Worm (Caenorhabditis elegans): ENCODE results near the gene sinh-1.

- TF ChIP-seq nhr-12 (tag; optimal IDR thresholded peaks at IDR 0.05): no peak
- no peak for TF ChIP-seq unc-55 (GFP tag; optimal IDR thresholded peaks at IDR 0.05)
- no peak for TF ChIP-seq egl-27 (tag; optimal IDR thresholded peaks at IDR 0.05)
- no peak for TF ChIP-seq nhr-6 (tag; optimal IDR thresholded peaks at IDR 0.05)
- TF ChIP-seq ceh-82 (tag; optimal IDR thresholded peaks at IDR 0.05): no peak
- no peak for TF ChIP-seq unc-62 (GFP tag; optimal IDR thresholded peaks at IDR 0.05)
Measured at ce11 chrII:12268857-12269256, 40.8 kb downstream of the sinh-1 start.
